Worm (Caenorhabditis elegans): ENCODE measurements around the gene nhr-155.

DNA sequence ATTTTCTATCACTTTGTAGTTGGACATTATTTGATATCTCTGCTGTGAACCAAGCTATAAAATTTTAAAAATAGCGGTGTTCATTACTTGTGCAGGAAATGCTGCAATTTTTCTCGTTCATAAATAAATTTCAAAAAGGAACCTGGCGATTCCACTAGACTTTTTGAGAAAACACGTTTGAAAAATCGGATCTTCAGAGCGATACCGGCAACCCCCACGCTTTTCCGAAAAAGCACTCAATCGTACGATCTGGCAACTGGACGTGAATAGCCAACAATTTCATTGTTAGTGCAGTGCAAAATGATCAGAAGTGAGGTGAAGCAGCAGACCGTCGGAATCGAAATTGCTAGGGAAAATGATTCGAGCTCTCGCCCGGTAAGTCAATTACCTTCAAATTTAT is 42.4 kb downstream of the nhr-155 start, which contains the start of gene nstp-7:
- TF ChIP-seq ceh-13 (GFP tag; optimal IDR thresholded peaks at IDR 0.05): no peak
- no peak for TF ChIP-seq tra-4 (tag; optimal IDR thresholded peaks at IDR 0.05)
- no peak for TF ChIP-seq sea-1 (GFP tag; conservative IDR thresholded peaks at IDR 0.05)
- TF ChIP-seq ama-1 (optimal IDR thresholded peaks at IDR 0.05): no peak
- no peak for TF ChIP-seq aly-1 (tag; optimal IDR thresholded peaks at IDR 0.05)
- TF ChIP-seq pes-1 (GFP tag; IDR thresholded peaks at IDR 0.05): no peak

Data from whole organism, early embryonic.